Worm (Caenorhabditis elegans): ENCODE results near the gene cutl-17.

cutl-17 gene

DNA sequence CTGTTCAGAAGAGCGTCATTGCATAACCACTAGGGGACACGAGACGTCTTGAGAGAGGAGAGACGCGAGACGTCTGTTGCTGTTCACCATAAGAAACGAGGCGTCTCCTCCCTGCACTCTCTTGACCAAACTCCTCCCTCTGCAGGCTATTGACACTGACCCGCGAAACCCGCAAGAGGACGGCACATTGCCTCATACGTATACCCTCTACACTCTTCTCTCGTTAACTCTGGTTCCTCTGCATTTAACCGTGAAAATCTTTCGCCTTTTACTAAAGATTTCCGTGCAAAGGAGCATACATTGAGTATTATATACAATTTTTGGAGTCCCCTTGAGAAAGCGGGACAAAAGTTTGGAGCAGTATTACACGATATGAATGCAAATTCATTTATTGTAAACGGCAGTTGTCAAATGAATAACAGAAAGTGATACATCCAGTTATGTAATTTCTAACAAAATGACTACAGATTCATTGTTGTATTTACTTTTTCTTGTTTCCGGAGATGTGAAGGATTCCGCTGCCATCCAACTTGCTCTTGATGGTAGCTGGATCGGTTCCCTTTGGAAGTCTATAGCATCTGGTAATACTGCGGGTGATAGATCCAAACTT, 12.8 kb downstream of the cutl-17 start (continued):
- TF ChIP-seq nhr-11 (tag; optimal IDR thresholded peaks at IDR 0.05) (peak; percentile 50), ets-5 (GFP tag; IDR thresholded peaks at IDR 0.05) (no peak), swsn-7 (tag; optimal IDR thresholded peaks at IDR 0.05) (peak; percentile 96), aly-2 (tag; optimal IDR thresholded peaks at IDR 0.05) (peak; percentile 93), F16B12.6 (tag; optimal IDR thresholded peaks at IDR 0.05) (peak; percentile 51), snpc-4 (tag; optimal IDR thresholded peaks at IDR 0.05) (peak; percentile 99), nhr-28 (tag; optimal IDR thresholded peaks at IDR 0.05) (no peak), mef-2 (tag; optimal IDR thresholded peaks at IDR 0.05) (peak; percentile 47), zip-4 (GFP tag; optimal IDR thresholded peaks at IDR 0.05) (peak; percentile 79), fos-1 (tag; optimal IDR thresholded peaks at IDR 0.05) (peak; percentile 89), lir-3 (tag; optimal IDR thresholded peaks at IDR 0.05; ENCODE audit: poor library complexity) (peak; percentile 72), hlh-4 (tag; optimal IDR thresholded peaks at IDR 0.05) (no peak), nhr-19 (GFP tag; conservative IDR thresholded peaks at IDR 0.05) (peak; percentile 96)

ce11 chrIV:9443940-9444339, 13.4 kb downstream of the cutl-17 start, which contains the start of gene F38E11.9:
Gene F38E11.9, minus strand, starts transcription at chrIV:9444040.
- TF ChIP-seq pqm-1 (tag; optimal IDR thresholded peaks at IDR 0.05) (no peak), C16A3.4 (tag; optimal IDR thresholded peaks at IDR 0.05) (no peak), nhr-77 (tag; optimal IDR thresholded peaks at IDR 0.05) (no peak), elt-3 (tag; optimal IDR thresholded peaks at IDR 0.05) (no peak), sox-4 (tag; optimal IDR thresholded peaks at IDR 0.05) (no peak), snu-23 (GFP tag; optimal IDR thresholded peaks at IDR 0.05) (no peak), zag-1 (tag; optimal IDR thresholded peaks at IDR 0.05) (no peak), ceh-88 (GFP tag; IDR thresholded peaks at IDR 0.05) (no peak), pag-3 (tag; optimal IDR thresholded peaks at IDR 0.05; ENCODE audit: borderline replicate concordance, insufficient read depth) (no peak), lin-14 (GFP tag; optimal IDR thresholded peaks at IDR 0.05) (no peak), Y116A8C.19 (tag; optimal IDR thresholded peaks at IDR 0.05; ENCODE audit: borderline replicate concordance) (no peak)

- TF ChIP-seq zip-4 (GFP tag; optimal IDR thresholded peaks at IDR 0.05) (no peak), alr-1 (tag; optimal IDR thresholded peaks at IDR 0.05; ENCODE audit: borderline replicate concordance) (no peak), unc-30 (tag; optimal IDR thresholded peaks at IDR 0.05) (no peak), swsn-7 (tag; optimal IDR thresholded peaks at IDR 0.05) (peak; percentile 41), xbp-1 (tag; optimal IDR thresholded peaks at IDR 0.05) (peak; percentile 12), vab-15 (tag; optimal IDR thresholded peaks at IDR 0.05) (no peak), blmp-1 (tag; optimal IDR thresholded peaks at IDR 0.05) (peak; percentile 80), lir-3 (tag; optimal IDR thresholded peaks at IDR 0.05; ENCODE audit: poor library complexity) (no peak), nhr-19 (GFP tag; conservative IDR thresholded peaks at IDR 0.05) (peak; percentile 81), snpc-4 (tag; optimal IDR thresholded peaks at IDR 0.05) (peak; percentile 61), rnt-1 (tag; optimal IDR thresholded peaks at IDR 0.05) (peak; percentile 26), ceh-8 (GFP tag; optimal IDR thresholded peaks at IDR 0.05) (no peak), egl-13 (tag; optimal IDR thresholded peaks at IDR 0.05) (no peak), ceh-90 (tag; optimal IDR thresholded peaks at IDR 0.05) (no peak), C04F5.9 (tag; optimal IDR thresholded peaks at IDR 0.05) (peak; percentile 3), zag-1 (tag; optimal IDR thresholded peaks at IDR 0.05) (no peak), grh-1 (GFP tag; IDR thresholded peaks at IDR 0.05) (peak; percentile 66), C16A3.4 (tag; optimal IDR thresholded peaks at IDR 0.05) (peak; percentile 36), snu-23 (GFP tag; optimal IDR thresholded peaks at IDR 0.05) (peak; percentile 81), lin-15B (tag; optimal IDR thresholded peaks at IDR 0.05) (no peak), ztf-11 (tag; optimal IDR thresholded peaks at IDR 0.05) (no peak), ceh-63 (GFP tag; optimal IDR thresholded peaks at IDR 0.05) (no peak), ama-1 (optimal IDR thresholded peaks at IDR 0.05) (no peak), ceh-88 (GFP tag; IDR thresholded peaks at IDR 0.05) (0 out of 2 replicates have a peak, but pooled peaks have one; percentile 38), sup-37 (GFP tag; optimal IDR thresholded peaks at IDR 0.05) (no peak), elt-3 (tag; optimal IDR thresholded peaks at IDR 0.05) (peak in 4 of 6 experiments; percentile 4 to 96 (median 58)), mef-2 (tag; optimal IDR thresholded peaks at IDR 0.05) (no peak), nhr-85 (tag) (peak; percentile 97), aha-1 (tag; optimal IDR thresholded peaks at IDR 0.05) (no peak), sptf-1 (tag; optimal IDR thresholded peaks at IDR 0.05) (no peak), efl-1 (optimal IDR thresholded peaks at IDR 0.05) (peak in 1 of 2 experiments; percentile 22), efl-1 (GFP tag; optimal IDR thresholded peaks at IDR 0.05 in 1 of 2) (peak in 1 of 2 experiments; percentile 38), jun-1 (tag; optimal IDR thresholded peaks at IDR 0.05) (peak; percentile 44), unc-86 (tag; optimal IDR thresholded peaks at IDR 0.05) (no peak), egl-27 (tag; optimal IDR thresholded peaks at IDR 0.05) (peak in 1 of 2 experiments; percentile 11)
Measured at ce11 chrIV:9442106-9442532, 15.2 kb downstream of the cutl-17 start.

Measured in whole organism, L1 larva.